Fruit fly (Drosophila melanogaster) whole organism, pupa: ENCODE results near the gene Gr85a.

Experiments used
- CG10348 ChIP-seq: fragments of 200-800 bp; sonication (Bioruptor generic); IDR thresholded peaks from 2 replicates; pipeline ENCODE4 v1.3.6; 2022; ENCODE audit warnings: missing biosample characterization, missing genetic modification characterization
- CG17806 ChIP-seq: fragments of 200-800 bp; sonication (Bioruptor generic); optimal IDR thresholded peaks from 2 replicates; lab custom pipeline; 2018; ENCODE audit warnings: missing biosample characterization, mild to moderate bottlenecking, missing genetic modification characterization, moderate library complexity
- CG8301 ChIP-seq: fragments of 200-800 bp; sonication (Bioruptor generic); optimal IDR thresholded peaks from 2 replicates; lab custom pipeline; 2018; ENCODE audit warnings: missing biosample characterization, mild to moderate bottlenecking, missing genetic modification characterization
- CG9948 ChIP-seq: fragments of 200-800 bp; sonication (Bioruptor generic); optimal IDR thresholded peaks from 2 replicates; lab custom pipeline; 2018; ENCODE audit warnings: missing biosample characterization, mild to moderate bottlenecking, missing genetic modification characterization, moderate library complexity
- D1 ChIP-seq: fragments of 200-800 bp; sonication (Bioruptor generic); optimal IDR thresholded peaks from 2 replicates; lab custom pipeline; 2018; ENCODE audit warnings: missing biosample characterization, mild to moderate bottlenecking, missing genetic modification characterization, moderate library complexity
- Ets98B ChIP-seq: fragments of 200-800 bp; sonication (Bioruptor generic); IDR thresholded peaks from 2 replicates; pipeline ENCODE4 v1.3.6; 2022; ENCODE audit warnings: missing biosample characterization, missing genetic modification characterization
- Pif1B ChIP-seq: fragments of 200-800 bp; sonication (Bioruptor generic); optimal IDR thresholded peaks from 3 replicates; lab custom pipeline; 2016; ENCODE audit warnings: missing biosample characterization, missing genetic modification characterization

- TF ChIP-seq Ets98B (GFP tag; lab: Robert Waterston, UW) (no peak), CG8301 (tag; lab: Kevin White, UChicago) (no peak), D1 (tag; lab: Kevin White, UChicago) (no peak), CG17806 (tag; lab: Kevin White, UChicago) (no peak), Pif1B (GFP tag; lab: Kevin White, UChicago) (no peak), CG9948 (tag; lab: Kevin White, UChicago) (no peak), CG10348 (no peak)
These were observed 34.9 kb upstream of the Gr85a start for dm6 chr3R:10031480-10031879.
